Fruit fly (Drosophila melanogaster) whole organism, embryonic: ENCODE measurements around the gene vsg.
A peak's percentile ranks its signal among the peaks of the same experiment; 100 is the strongest.

Source experiments
- Abd-B ChIP-seq: fragments of 200-800 bp; sonication (Bioruptor generic); optimal IDR thresholded peaks from 2 replicates; lab custom pipeline; 2018; ENCODE audit warnings: missing biosample characterization, mild to moderate bottlenecking, missing genetic modification characterization, moderate library complexity
- Adf1 ChIP-seq: fragments of 200-800 bp; sonication (Bioruptor generic); IDR thresholded peaks from 2 replicates; pipeline ENCODE4 v1.3.6; 2022; ENCODE audit warnings: missing biosample characterization, missing genetic modification characterization
- Atf-2 ChIP-seq: fragments of 200-800 bp; sonication (Bioruptor generic); optimal IDR thresholded peaks from 2 replicates; lab custom pipeline; 2016; ENCODE audit warnings: missing biosample characterization, missing genetic modification characterization
- CG1024 ChIP-seq: fragments of 200-800 bp; sonication (Bioruptor generic); IDR thresholded peaks from 2 replicates; pipeline ENCODE4 v1.3.6; 2022; ENCODE audit warnings: missing biosample characterization, missing genetic modification characterization
- CG10321 ChIP-seq: fragments of 200-800 bp; sonication (Bioruptor generic); IDR thresholded peaks from 2 replicates; pipeline ENCODE4 v1.3.6; 2022; ENCODE audit warnings: missing biosample characterization, missing genetic modification characterization
- CG10959 ChIP-seq: fragments of 200-800 bp; sonication (Bioruptor generic); IDR thresholded peaks from 2 replicates; pipeline ENCODE4 v1.3.6; 2022; ENCODE audit warnings: missing biosample characterization, missing genetic modification characterization
- CG11085 ChIP-seq: fragments of 200-800 bp; sonication (Bioruptor generic); IDR thresholded peaks from 2 replicates; pipeline ENCODE4 v1.3.6; 2022; ENCODE audit warnings: missing biosample characterization, missing genetic modification characterization
- CG11504 ChIP-seq: fragments of 200-800 bp; sonication (Bioruptor generic); optimal IDR thresholded peaks from 3 replicates; lab custom pipeline; 2019; ENCODE audit warnings: missing biosample characterization, mild to moderate bottlenecking, missing genetic modification characterization, moderate library complexity
- CG12155 ChIP-seq: fragments of 200-800 bp; sonication (Bioruptor generic); optimal IDR thresholded peaks from 3 replicates; lab custom pipeline; 2016; ENCODE audit warnings: missing biosample characterization, missing genetic modification characterization
- CG13424 ChIP-seq: fragments of 200-800 bp; sonication (Bioruptor generic); optimal IDR thresholded peaks from 2 replicates; lab custom pipeline; 2019; ENCODE audit warnings: missing biosample characterization, mild to moderate bottlenecking, missing genetic modification characterization, moderate library complexity
- CG15479 ChIP-seq: fragments of 200-800 bp; sonication (Bioruptor generic); optimal IDR thresholded peaks from 3 replicates; lab custom pipeline; 2019; ENCODE audit warnings: missing biosample characterization, mild to moderate bottlenecking, missing genetic modification characterization, moderate library complexity
- CG15601 ChIP-seq: fragments of 200-800 bp; sonication (Bioruptor generic); optimal IDR thresholded peaks from 3 replicates; lab custom pipeline; 2019; ENCODE audit warnings: missing biosample characterization, mild to moderate bottlenecking, missing genetic modification characterization, moderate library complexity
- CG15696 ChIP-seq: fragments of 200-800 bp; sonication (Bioruptor generic); optimal IDR thresholded peaks from 2 replicates; lab custom pipeline; 2019; ENCODE audit warnings: missing biosample characterization, mild to moderate bottlenecking, missing genetic modification characterization, moderate library complexity
- CG17802 ChIP-seq: fragments of 200-800 bp; sonication (Bioruptor generic); optimal IDR thresholded peaks from 2 replicates; lab custom pipeline; 2018; ENCODE audit warnings: missing biosample characterization, mild to moderate bottlenecking, missing genetic modification characterization, moderate library complexity
- CG17912 ChIP-seq: fragments of 200-800 bp; sonication (Bioruptor generic); optimal IDR thresholded peaks from 2 replicates; lab custom pipeline; 2018; ENCODE audit warnings: missing biosample characterization, mild to moderate bottlenecking, missing genetic modification characterization
- CG18011 ChIP-seq: fragments of 200-800 bp; sonication (Bioruptor generic); optimal IDR thresholded peaks from 2 replicates; lab custom pipeline; 2017; ENCODE audit warnings: missing biosample characterization, missing genetic modification characterization, mild to moderate bottlenecking, moderate library complexity, missing genotype
- CG18764 ChIP-seq: fragments of 200-800 bp; sonication (Bioruptor generic); optimal IDR thresholded peaks from 3 replicates; lab custom pipeline; 2016; ENCODE audit warnings: missing biosample characterization, missing genetic modification characterization
- CG2202 ChIP-seq: fragments of 200-800 bp; sonication (Bioruptor generic); optimal IDR thresholded peaks from 2 replicates; lab custom pipeline; 2018; ENCODE audit warnings: missing biosample characterization, mild to moderate bottlenecking, missing genetic modification characterization
- CG3281 ChIP-seq: fragments of 200-800 bp; sonication (Bioruptor generic); optimal IDR thresholded peaks from 3 replicates; lab custom pipeline; 2017; ENCODE audit warnings: missing biosample characterization, mild to moderate bottlenecking, missing genetic modification characterization
- CG34376 ChIP-seq: fragments of 200-800 bp; sonication (Bioruptor generic); optimal IDR thresholded peaks from 2 replicates; lab custom pipeline; 2018; ENCODE audit warnings: missing biosample characterization, mild to moderate bottlenecking, missing genetic modification characterization
- CG5953 ChIP-seq: fragments of 200-800 bp; sonication (Bioruptor generic); IDR thresholded peaks from 2 replicates; pipeline ENCODE4 v1.3.6; 2022; ENCODE audit warnings: missing biosample characterization, missing genetic modification characterization
- CG6654 ChIP-seq: fragments of 200-800 bp; sonication (Bioruptor generic); optimal IDR thresholded peaks from 2 replicates; lab custom pipeline; 2017; ENCODE audit warnings: missing biosample characterization, mild to moderate bottlenecking, missing genetic modification characterization
- CG8944 ChIP-seq: fragments of 200-800 bp; sonication (Bioruptor generic); optimal IDR thresholded peaks from 3 replicates; lab custom pipeline; 2016; ENCODE audit warnings: missing biosample characterization, missing genetic modification characterization
- CG9609 ChIP-seq: fragments of 200-800 bp; sonication (Bioruptor generic); optimal IDR thresholded peaks from 3 replicates; lab custom pipeline; 2016; ENCODE audit warnings: missing biosample characterization, missing genetic modification characterization
- Camta ChIP-seq: fragments of 200-800 bp; sonication (Bioruptor generic); optimal IDR thresholded peaks from 2 replicates; lab custom pipeline; 2016; ENCODE audit warnings: missing biosample characterization, missing genetic modification characterization
- D19A ChIP-seq: fragments of 200-800 bp; optimal IDR thresholded peaks from 3 replicates; lab custom pipeline; 2019; ENCODE audit warnings: missing biosample characterization, mild to moderate bottlenecking, missing genetic modification characterization, moderate library complexity
- Dek ChIP-seq: fragments of 200-800 bp; sonication (Bioruptor generic); optimal IDR thresholded peaks from 3 replicates; lab custom pipeline; 2019; ENCODE audit warnings: missing biosample characterization, mild to moderate bottlenecking, missing genetic modification characterization, moderate library complexity
- Drgx ChIP-seq: fragments of 200-800 bp; sonication (Bioruptor generic); IDR thresholded peaks from 2 replicates; pipeline ENCODE4 v1.3.6; 2022; ENCODE audit warnings: missing biosample characterization, missing genetic modification characterization
- Fer3 ChIP-seq: fragments of 200-800 bp; sonication (Bioruptor generic); optimal IDR thresholded peaks from 2 replicates; lab custom pipeline; 2018; ENCODE audit warnings: missing biosample characterization, mild to moderate bottlenecking, missing genetic modification characterization, moderate library complexity
- GATAe ChIP-seq: fragments of 200-800 bp; sonication (Bioruptor generic); conservative IDR thresholded peaks from 2 replicates; pipeline ENCODE4 v1.3.6; 2022; ENCODE audit warnings: missing biosample characterization, missing genetic modification characterization
- Hand ChIP-seq: fragments of 200-800 bp; sonication (Bioruptor generic); optimal IDR thresholded peaks from 2 replicates; lab custom pipeline; 2017; ENCODE audit warnings: mild to moderate bottlenecking, missing biosample characterization, missing genetic modification reagents, missing genetic modification characterization
- Jarid2 ChIP-seq: fragments of 200-800 bp; sonication (Bioruptor generic); optimal IDR thresholded peaks from 3 replicates; lab custom pipeline; 2017; ENCODE audit warnings: mild to moderate bottlenecking, missing biosample characterization, missing genetic modification reagents, missing genetic modification characterization
- MTF-1 ChIP-seq: fragments of 200-800 bp; sonication (Bioruptor generic); optimal IDR thresholded peaks from 2 replicates; lab custom pipeline; 2018; ENCODE audit warnings: missing biosample characterization, mild to moderate bottlenecking, missing genetic modification characterization, borderline replicate concordance
- Med ChIP-seq: fragments of 200-800 bp; sonication (Bioruptor generic); peaks from one replicate; lab custom pipeline; 2016; ENCODE audit warnings: missing biosample characterization, missing genetic modification characterization, mild to moderate bottlenecking, inconsistent platforms, moderate library complexity
- Nf-YA ChIP-seq: fragments of 200-800 bp; sonication (Bioruptor generic); IDR thresholded peaks from 2 replicates; pipeline ENCODE4 v1.3.6; 2022; ENCODE audit warnings: missing biosample characterization, missing genetic modification characterization
- Tbp ChIP-seq: fragments of >200 bp; optimal IDR thresholded peaks from 2 replicates; lab custom pipeline; 2018; ENCODE audit warnings: missing biosample characterization, missing genetic modification characterization
- Vsx1 ChIP-seq: fragments of 200-800 bp; sonication (Bioruptor generic); optimal IDR thresholded peaks from 2 replicates; lab custom pipeline; 2017; ENCODE audit warnings: missing biosample characterization, mild to moderate bottlenecking, missing genetic modification characterization, missing genetic modification reagents
- bbx ChIP-seq: fragments of 200-800 bp; sonication (Bioruptor generic); IDR thresholded peaks from 2 replicates; pipeline ENCODE4 v1.3.6; 2022; ENCODE audit warnings: missing biosample characterization, missing genetic modification characterization; ENCODE audit not compliant: partially characterized antibody
- croc ChIP-seq: fragments of 200-800 bp; sonication (Bioruptor generic); conservative IDR thresholded peaks from 3 replicates; pipeline ENCODE4 v1.3.6; 2022; ENCODE audit warnings: missing biosample characterization, missing genetic modification characterization
- dan ChIP-seq: fragments of 200-800 bp; sonication (Bioruptor generic); IDR thresholded peaks from 2 replicates; pipeline ENCODE4 v1.3.6; 2022; ENCODE audit warnings: missing biosample characterization, missing genetic modification characterization
- danr ChIP-seq: fragments of 200-800 bp; sonication (Bioruptor generic); IDR thresholded peaks from 2 replicates; pipeline ENCODE4 v1.3.6; 2022; ENCODE audit warnings: missing biosample characterization, missing genetic modification characterization
- gsb ChIP-seq: fragments of 200-800 bp; sonication (Bioruptor generic); IDR thresholded peaks from 2 replicates; pipeline ENCODE4 v1.3.6; 2022; ENCODE audit warnings: missing biosample characterization, missing genetic modification characterization
- klu ChIP-seq: fragments of 200-800 bp; sonication (Bioruptor generic); IDR thresholded peaks from 2 replicates; pipeline ENCODE4 v1.3.6; 2022; ENCODE audit warnings: missing biosample characterization, missing genetic modification characterization
- pita ChIP-seq: fragments of 200-800 bp; sonication (Bioruptor generic); optimal IDR thresholded peaks from 2 replicates; lab custom pipeline; 2017; ENCODE audit warnings: missing biosample characterization, mild to moderate bottlenecking, missing genetic modification characterization
- pzg ChIP-seq: fragments of 200-800 bp; sonication (Bioruptor generic); optimal IDR thresholded peaks from 3 replicates; lab custom pipeline; 2018; ENCODE audit warnings: missing biosample characterization, mild to moderate bottlenecking, missing genetic modification characterization, moderate library complexity
- so ChIP-seq: fragments of 200-800 bp; sonication (Bioruptor generic); IDR thresholded peaks from 3 replicates; pipeline ENCODE4 v1.3.6; 2022; ENCODE audit warnings: missing biosample characterization, missing genetic modification characterization
- tna ChIP-seq: fragments of 200-800 bp; sonication (Bioruptor generic); IDR thresholded peaks from 2 replicates; pipeline ENCODE4 v1.3.6; 2022; ENCODE audit warnings: missing biosample characterization, missing genetic modification characterization; ENCODE audit not compliant: partially characterized antibody
- unc-4 ChIP-seq: fragments of 200-800 bp; sonication (Bioruptor generic); IDR thresholded peaks from 2 replicates; pipeline ENCODE4 v1.3.6; 2022; ENCODE audit warnings: missing biosample characterization, missing genetic modification characterization; ENCODE audit not compliant: partially characterized antibody
- usp ChIP-seq: fragments of >200 bp; optimal IDR thresholded peaks from 2 replicates; lab custom pipeline; 2017; ENCODE audit warnings: missing biosample characterization, missing genetic modification characterization
- vnd ChIP-seq: fragments of 200-800 bp; sonication (Bioruptor generic); IDR thresholded peaks from 3 replicates; pipeline ENCODE4 v1.3.6; 2022; ENCODE audit warnings: missing biosample characterization, missing genetic modification characterization; ENCODE audit not compliant: partially characterized antibody

The vsg gene

DNA sequence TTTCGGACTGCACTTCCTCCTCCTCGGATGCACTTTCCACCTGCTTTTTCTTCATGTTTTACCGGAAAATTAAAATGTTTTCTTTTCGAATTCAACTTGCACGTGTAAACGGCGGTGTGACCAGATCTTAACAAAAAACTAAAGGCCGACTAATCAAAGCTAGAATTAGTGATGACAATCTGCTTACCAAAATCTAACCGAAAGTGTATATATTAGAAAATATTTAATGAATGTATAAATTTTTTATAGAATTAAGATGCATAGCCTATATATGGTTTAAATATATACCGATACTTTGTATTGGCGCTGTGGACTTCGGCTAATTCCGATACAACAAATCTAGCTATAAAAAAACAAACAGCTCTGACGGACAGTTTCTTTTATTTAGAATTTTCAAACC is 4.8 kb downstream of the vsg start, which contains the start of the genes CG18178 and CG14174 (continued):
- TF ChIP-seq CG34376: peak; percentile 32
- TF ChIP-seq dan (GFP tag; lab: Robert Waterston, UW): no peak
- TF ChIP-seq Adf1 (GFP tag; lab: Robert Waterston, UW): no peak
- TF ChIP-seq CG10321 (GFP tag; lab: Robert Waterston, UW): no peak
- no peak for TF ChIP-seq Drgx (GFP tag; lab: Robert Waterston, UW)
- 0 out of 2 replicates have a peak, but pooled peaks have one; percentile 12 for TF ChIP-seq danr (GFP tag; lab: Robert Waterston, UW)
- TF ChIP-seq pzg (GFP tag; lab: Kevin White, UChicago): peak; percentile 47
- TF ChIP-seq Med (GFP tag; lab: Kevin White, UChicago): peak; percentile 71
- TF ChIP-seq Jarid2: no peak
- TF ChIP-seq Tbp: no peak
- no peak for TF ChIP-seq tna
- peak; percentile 85 for TF ChIP-seq CG13424 (tag; lab: Kevin White, UChicago)
- TF ChIP-seq CG11504: peak; percentile 78
- TF ChIP-seq CG18764: peak; percentile 49
- TF ChIP-seq CG3281 (GFP tag; lab: Kevin White, UChicago): peak; percentile 70
- TF ChIP-seq vnd (GFP tag; lab: Robert Waterston, UW): no peak
- no peak for TF ChIP-seq gsb
- peak; percentile 67 for TF ChIP-seq Abd-B (GFP tag; lab: Kevin White, UChicago)
- TF ChIP-seq CG1024 (GFP tag; lab: Robert Waterston, UW): no peak
- no peak for TF ChIP-seq so
- TF ChIP-seq Hand (GFP tag; lab: Kevin White, UChicago): peak; percentile 2
- TF ChIP-seq klu (GFP tag; lab: Robert Waterston, UW): no peak; the same call in 1 of the 2 replicates
- TF ChIP-seq CG18011 (GFP tag; lab: Kevin White, UChicago): peak; percentile 44
- peak; percentile 85 for TF ChIP-seq CG15696 (tag; lab: Kevin White, UChicago)
- no peak for TF ChIP-seq bbx (GFP tag; lab: Robert Waterston, UW)
- peak; percentile 61 for TF ChIP-seq D19A (tag; lab: Kevin White, UChicago)
- no peak for TF ChIP-seq CG6654 (GFP tag; lab: Kevin White, UChicago)
- peak; percentile 47 for TF ChIP-seq Dek
- 0 out of 2 replicates have a peak, but pooled peaks have one; percentile 18 for TF ChIP-seq Nf-YA (GFP tag; lab: Robert Waterston, UW)
- no peak for TF ChIP-seq pita (GFP tag; lab: Kevin White, UChicago)
- peak; percentile 33; the same call in 1 of the 2 replicates for TF ChIP-seq unc-4 (GFP tag; lab: Robert Waterston, UW)
- no peak for TF ChIP-seq CG17912
- TF ChIP-seq MTF-1: no peak
- no peak for TF ChIP-seq Vsx1 (GFP tag; lab: Kevin White, UChicago)
- TF ChIP-seq Fer3 (tag; lab: Kevin White, UChicago): peak; percentile 68
- no peak for TF ChIP-seq CG8944 (GFP tag; lab: Kevin White, UChicago)
- no peak for TF ChIP-seq Atf-2 (GFP tag; lab: Kevin White, UChicago)
- TF ChIP-seq CG12155 (GFP tag; lab: Kevin White, UChicago): peak; percentile 54
- TF ChIP-seq GATAe (GFP tag; lab: Robert Waterston, UW): 0 out of 2 replicates have a peak, but pooled peaks have one; percentile 22
- TF ChIP-seq CG17802 (tag; lab: Kevin White, UChicago): peak; percentile 54
- no peak for TF ChIP-seq CG10959 (GFP tag; lab: Robert Waterston, UW)
- TF ChIP-seq CG2202: peak; percentile 28
- TF ChIP-seq CG9609 (GFP tag; lab: Kevin White, UChicago): no peak
- TF ChIP-seq CG15601 (tag; lab: Kevin White, UChicago): peak; percentile 69
- no peak for TF ChIP-seq usp (GFP tag; lab: Kevin White, UChicago)
- TF ChIP-seq croc: peak; percentile 59; the same call in 2 of the 3 replicates
- TF ChIP-seq CG5953: no peak
- no peak; the same call in 1 of the 2 replicates for TF ChIP-seq CG11085 (GFP tag; lab: Robert Waterston, UW)
- TF ChIP-seq CG15479 (GFP tag; lab: Kevin White, UChicago): no peak
- no peak for TF ChIP-seq Camta (GFP tag; lab: Kevin White, UChicago)
